Fruit fly (Drosophila melanogaster) whole organism, embryonic: ENCODE results near the gene Idh3a.

Experiments used
- B-H2 ChIP-seq: fragments of 200-800 bp; sonication (Bioruptor generic); optimal IDR thresholded peaks from 2 replicates; lab custom pipeline; 2018; ENCODE audit warnings: missing biosample characterization, mild to moderate bottlenecking, missing genetic modification characterization
- CG11696 ChIP-seq: fragments of 200-800 bp; sonication (Bioruptor generic); IDR thresholded peaks from 2 replicates; pipeline ENCODE4 v1.3.6; 2022; ENCODE audit warnings: missing biosample characterization, missing genetic modification characterization
- CG15479 ChIP-seq: fragments of 200-800 bp; sonication (Bioruptor generic); optimal IDR thresholded peaks from 3 replicates; lab custom pipeline; 2019; ENCODE audit warnings: missing biosample characterization, mild to moderate bottlenecking, missing genetic modification characterization, moderate library complexity
- CG17186 ChIP-seq: fragments of 200-800 bp; sonication (Bioruptor generic); optimal IDR thresholded peaks from 3 replicates; lab custom pipeline; 2017; ENCODE audit warnings: missing biosample characterization, missing genetic modification reagents, missing genetic modification characterization
- CG1832 ChIP-seq: fragments of 200-800 bp; sonication (Bioruptor generic); optimal IDR thresholded peaks from 2 replicates; lab custom pipeline; 2017; ENCODE audit warnings: missing biosample characterization, mild to moderate bottlenecking, missing genetic modification characterization, inconsistent platforms
- CG30020 ChIP-seq: fragments of 200-800 bp; optimal IDR thresholded peaks from 2 replicates; lab custom pipeline; 2019; ENCODE audit warnings: missing biosample characterization, mild to moderate bottlenecking, missing genetic modification characterization, moderate library complexity
- CG3065 ChIP-seq: fragments of 200-800 bp; sonication (Bioruptor generic); optimal IDR thresholded peaks from 2 replicates; lab custom pipeline; 2016; ENCODE audit warnings: missing biosample characterization, missing genetic modification characterization
- CG31365 ChIP-seq: fragments of 200-800 bp; sonication (Bioruptor generic); optimal IDR thresholded peaks from 2 replicates; lab custom pipeline; 2018; ENCODE audit warnings: missing biosample characterization, mild to moderate bottlenecking, missing genetic modification characterization
- CG31388 ChIP-seq: fragments of 200-800 bp; sonication (Bioruptor generic); optimal IDR thresholded peaks from 2 replicates; lab custom pipeline; 2016; ENCODE audit warnings: missing biosample characterization, missing genetic modification characterization
- CG3281 ChIP-seq: fragments of 200-800 bp; sonication (Bioruptor generic); optimal IDR thresholded peaks from 3 replicates; lab custom pipeline; 2017; ENCODE audit warnings: missing biosample characterization, mild to moderate bottlenecking, missing genetic modification characterization
- CG33557 ChIP-seq: fragments of 200-800 bp; sonication (Bioruptor generic); optimal IDR thresholded peaks from 2 replicates; lab custom pipeline; 2019; ENCODE audit warnings: missing biosample characterization, mild to moderate bottlenecking, missing genetic modification characterization, moderate library complexity
- CG4360 ChIP-seq: fragments of 200-800 bp; sonication (Bioruptor generic); IDR thresholded peaks from 2 replicates; pipeline ENCODE4 v1.3.6; 2022; ENCODE audit warnings: missing biosample characterization, missing genetic modification characterization
- CG4707 ChIP-seq: fragments of 200-800 bp; sonication (Bioruptor generic); optimal IDR thresholded peaks from 2 replicates; lab custom pipeline; 2018; ENCODE audit warnings: missing biosample characterization, mild to moderate bottlenecking, missing genetic modification characterization, moderate library complexity
- CG6854 ChIP-seq: fragments of 200-800 bp; sonication (Bioruptor generic); optimal IDR thresholded peaks from 3 replicates; lab custom pipeline; 2017; ENCODE audit warnings: missing biosample characterization, mild to moderate bottlenecking, missing genetic modification characterization
- CG8359 ChIP-seq: fragments of 200-800 bp; sonication (Bioruptor generic); optimal IDR thresholded peaks from 2 replicates; lab custom pipeline; 2017; ENCODE audit warnings: missing biosample characterization, mild to moderate bottlenecking, missing genetic modification characterization, borderline replicate concordance
- CG9215 ChIP-seq: fragments of 200-800 bp; sonication (Bioruptor generic); IDR thresholded peaks from 2 replicates; pipeline ENCODE4 v1.3.6; 2022; ENCODE audit warnings: missing biosample characterization, missing genetic modification characterization
- CTCF ChIP-seq: fragments of 200-800 bp; sonication (Bioruptor generic); optimal IDR thresholded peaks from 2 replicates; lab custom pipeline; 2017; ENCODE audit warnings: missing biosample characterization, mild to moderate bottlenecking, missing genetic modification characterization, moderate library complexity
- CkIIα-i1 ChIP-seq: fragments of 200-800 bp; sonication (Bioruptor generic); IDR thresholded peaks from 2 replicates; pipeline ENCODE4 v1.3.6; 2022; ENCODE audit warnings: missing biosample characterization, missing genetic modification characterization
- CoRest ChIP-seq: fragments of 200-800 bp; sonication (Bioruptor generic); optimal IDR thresholded peaks from 3 replicates; lab custom pipeline; 2018; ENCODE audit warnings: missing biosample characterization, mild to moderate bottlenecking, missing genetic modification characterization, moderate library complexity
- Ets65A ChIP-seq: fragments of 200-800 bp; sonication (Bioruptor generic); peaks from one replicate; lab custom pipeline; 2016; ENCODE audit warnings: missing biosample characterization, missing genetic modification characterization
- Hr3 ChIP-seq: fragments of 200-800 bp; sonication (Bioruptor generic); optimal IDR thresholded peaks from 3 replicates; lab custom pipeline; 2016; ENCODE audit warnings: missing biosample characterization, missing genetic modification characterization
- Hr78 ChIP-seq, 2 experiments: fragments of 200-800 bp in 1 of 2; fragments of >200 bp in 1 of 2; sonication (Bioruptor generic) in 1 of 2; optimal IDR thresholded peaks; 2 replicates each; lab custom pipeline; 2017 to 2019; ENCODE audit warnings: missing biosample characterization in 2 of 2, missing genetic modification characterization in 2 of 2, mild to moderate bottlenecking in 1 of 2, moderate library complexity in 1 of 2
- Mrtf ChIP-seq: fragments of 200-800 bp; sonication (Bioruptor generic); IDR thresholded peaks from 3 replicates; pipeline ENCODE4 v1.3.6; 2022; ENCODE audit warnings: missing biosample characterization, missing genetic modification characterization
- NFAT ChIP-seq: fragments of 200-800 bp; sonication (Bioruptor generic); IDR thresholded peaks from 2 replicates; pipeline ENCODE4 v1.3.6; 2022; ENCODE audit warnings: missing biosample characterization, missing genetic modification characterization
- NK7.1 ChIP-seq: fragments of 200-800 bp; sonication (Bioruptor generic); optimal IDR thresholded peaks from 3 replicates; lab custom pipeline; 2016; ENCODE audit warnings: missing biosample characterization, missing genetic modification characterization
- Nf-YB ChIP-seq: fragments of 200-800 bp; sonication (Bioruptor generic); optimal IDR thresholded peaks from 3 replicates; lab custom pipeline; 2019; ENCODE audit warnings: missing biosample characterization, mild to moderate bottlenecking, missing genetic modification characterization, moderate library complexity
- Nf-YC ChIP-seq: fragments of 200-800 bp; optimal IDR thresholded peaks from 3 replicates; lab custom pipeline; 2019; ENCODE audit warnings: missing biosample characterization, mild to moderate bottlenecking, missing genetic modification characterization, moderate library complexity
- Trl ChIP-seq, 3 experiments: fragments of >200 bp in 2 of 3; fragments of 200-800 bp in 1 of 3; sonication (Bioruptor generic) in 1 of 3; optimal IDR thresholded peaks; 2 replicates in 1 of 3; 3 replicates in 2 of 3; lab custom pipeline; 2016 to 2017; ENCODE audit warnings: missing biosample characterization in 1 of 3, missing genetic modification characterization in 1 of 3
- Xbp1 ChIP-seq: fragments of 200-800 bp; sonication (Bioruptor generic); optimal IDR thresholded peaks from 3 replicates; lab custom pipeline; 2016; ENCODE audit warnings: missing biosample characterization, mild to moderate bottlenecking, missing genetic modification characterization
- cg ChIP-seq: fragments of 200-800 bp; sonication (Bioruptor generic); optimal IDR thresholded peaks from 3 replicates; lab custom pipeline; 2019; ENCODE audit warnings: missing biosample characterization, mild to moderate bottlenecking, missing genetic modification characterization, moderate library complexity
- crol ChIP-seq: fragments of 200-800 bp; sonication (Bioruptor generic); IDR thresholded peaks from 2 replicates; pipeline ENCODE4 v1.3.6; 2022; ENCODE audit warnings: missing biosample characterization, missing genetic modification characterization
- ftz-f1 ChIP-seq: fragments of 200-800 bp; sonication (Bioruptor generic); optimal IDR thresholded peaks from 2 replicates; lab custom pipeline; 2016; ENCODE audit warnings: missing biosample characterization, missing genetic modification characterization
- gsb-n ChIP-seq: fragments of 200-800 bp; sonication (Bioruptor generic); optimal IDR thresholded peaks from 3 replicates; lab custom pipeline; 2018; ENCODE audit warnings: missing biosample characterization, mild to moderate bottlenecking, missing genetic modification characterization
- gt ChIP-seq: fragments of 200-800 bp; sonication (Bioruptor generic); IDR thresholded peaks from 2 replicates; pipeline ENCODE4 v1.3.6; 2022; ENCODE audit warnings: missing biosample characterization, missing genetic modification characterization
- sens ChIP-seq: fragments of 200-800 bp; sonication (Bioruptor generic); peaks from one replicate; lab custom pipeline; 2016; ENCODE audit warnings: missing biosample characterization, missing genetic modification characterization
- shn ChIP-seq: fragments of 200-800 bp; sonication (Bioruptor generic); optimal IDR thresholded peaks from 3 replicates; lab custom pipeline; 2016; ENCODE audit warnings: missing biosample characterization, missing genetic modification characterization
- sim ChIP-seq: fragments of 200-800 bp; sonication (Bioruptor generic); IDR thresholded peaks from 2 replicates; pipeline ENCODE4 v1.3.6; 2022; ENCODE audit warnings: missing biosample characterization, missing genetic modification characterization
- sob ChIP-seq: fragments of 200-800 bp; sonication (Bioruptor generic); IDR thresholded peaks from 2 replicates; pipeline ENCODE4 v1.3.6; 2022; ENCODE audit warnings: missing biosample characterization, missing genetic modification characterization
- sug ChIP-seq: fragments of 200-800 bp; optimal IDR thresholded peaks from 2 replicates; lab custom pipeline; 2019; ENCODE audit warnings: missing biosample characterization, mild to moderate bottlenecking, missing genetic modification characterization, moderate library complexity
- trh ChIP-seq: fragments of 200-800 bp; sonication (Bioruptor generic); optimal IDR thresholded peaks from 2 replicates; lab custom pipeline; 2016; ENCODE audit warnings: missing biosample characterization, missing genetic modification characterization
- wor ChIP-seq: fragments of 200-800 bp; sonication (Bioruptor generic); IDR thresholded peaks from 2 replicates; pipeline ENCODE4 v1.3.6; 2022; ENCODE audit warnings: missing biosample characterization, missing genetic modification characterization

Gene Idh3a

DNA sequence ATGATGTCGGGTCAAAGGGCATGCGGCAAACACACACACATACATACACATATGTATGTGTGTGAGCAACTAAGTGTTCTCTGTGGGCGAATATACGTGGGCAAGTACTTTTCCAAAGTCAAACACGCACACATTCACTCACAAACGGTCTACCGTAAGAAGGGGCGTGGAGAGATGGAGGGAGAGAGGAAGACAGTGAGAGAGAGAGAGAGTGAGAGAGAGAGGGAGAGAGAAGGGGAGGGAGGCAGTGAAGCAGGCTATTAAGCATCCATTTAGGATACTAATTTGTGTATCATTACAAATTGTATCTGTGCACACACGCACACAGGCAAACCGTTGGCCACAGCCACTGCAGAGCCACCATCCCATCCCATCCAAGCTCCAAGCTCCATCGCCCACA, 26.8 kb upstream of the Idh3a start:
- TF ChIP-seq sug (tag; lab: Kevin White, UChicago) (no peak), CG9215 (GFP tag; lab: Robert Waterston, UW) (no peak), NFAT (GFP tag; lab: Robert Waterston, UW) (no peak), CG4707 (GFP tag; lab: Kevin White, UChicago) (no peak), CG30020 (no peak), cg (GFP tag; lab: Kevin White, UChicago) (peak; percentile 32), Hr78 (GFP tag; optimal IDR thresholded peaks at IDR 0.05; lab: Kevin White, UChicago) (peak in 1 of 2 experiments; percentile 38), CoRest (tag; lab: Kevin White, UChicago) (no peak), CG15479 (GFP tag; lab: Kevin White, UChicago) (no peak), CG33557 (no peak), Trl (optimal IDR thresholded peaks at IDR 0.05; lab: Kevin White, UChicago) (peak; percentile 23 to 47), Trl (GFP tag; optimal IDR thresholded peaks at IDR 0.05; lab: Kevin White, UChicago) (no peak), shn (GFP tag; lab: Kevin White, UChicago) (no peak), CG3281 (GFP tag; lab: Kevin White, UChicago) (no peak), NK7.1 (GFP tag; lab: Kevin White, UChicago) (no peak), Mrtf (GFP tag; lab: Robert Waterston, UW) (no peak), crol (GFP tag; lab: Robert Waterston, UW) (peak; percentile 51), CG6854 (no peak), Nf-YC (tag; lab: Kevin White, UChicago) (peak; percentile 12), sim (GFP tag; lab: Robert Waterston, UW) (no peak), trh (GFP tag; lab: Kevin White, UChicago) (no peak), CG3065 (GFP tag; lab: Kevin White, UChicago) (no peak), gsb-n (tag; lab: Kevin White, UChicago) (no peak), ftz-f1 (GFP tag; lab: Kevin White, UChicago) (no peak), CG11696 (GFP tag; lab: Robert Waterston, UW) (no peak), Ets65A (GFP tag; lab: Kevin White, UChicago) (peak; percentile 20), CG1832 (GFP tag; lab: Kevin White, UChicago) (peak; percentile 56), Hr3 (GFP tag; lab: Kevin White, UChicago) (no peak), CG4360 (GFP tag; lab: Robert Waterston, UW) (no peak), gt (GFP tag; lab: Robert Waterston, UW) (no peak), sob (no peak), CG31365 (tag; lab: Kevin White, UChicago) (no peak), wor (GFP tag; lab: Robert Waterston, UW) (no peak), CTCF (GFP tag; lab: Kevin White, UChicago) (no peak), CG17186 (no peak), CG31388 (GFP tag; lab: Kevin White, UChicago) (no peak), Nf-YB (GFP tag; lab: Kevin White, UChicago) (peak; percentile 55), CkIIα-i1 (GFP tag; lab: Robert Waterston, UW) (no peak), Xbp1 (GFP tag; lab: Kevin White, UChicago) (no peak), CG8359 (GFP tag; lab: Kevin White, UChicago) (no peak)

dm6 chrX:19547382-19547781, 25.8 kb upstream of the Idh3a start, which contains the start of gene CG32532:
CG32532 (minus strand) TSS chrX:19547482.
- TF ChIP-seq B-H2 (GFP tag; lab: Kevin White, UChicago) = no peak
- TF ChIP-seq sens (GFP tag; lab: Kevin White, UChicago) = peak; percentile 41
